Worm (Caenorhabditis elegans) whole organism, L2 larva: ENCODE results near the gene oac-55.

Experiments used
- R02D3.7 ChIP-seq: fragments of 150-350 bp; optimal IDR thresholded peaks from 2 replicates; lab custom pipeline; 2014; ENCODE audit warnings: missing biosample characterization, missing genetic modification characterization
- ama-1 ChIP-seq: fragments of 150-350 bp; optimal IDR thresholded peaks from 2 replicates; lab custom pipeline; 2018; ENCODE audit warnings: inconsistent platforms
- ceh-82 ChIP-seq: fragments of 150-350 bp; optimal IDR thresholded peaks from 2 replicates; lab custom pipeline; 2014; ENCODE audit warnings: missing biosample characterization, missing genetic modification characterization
- elt-3 ChIP-seq: sonication (generic microtip); optimal IDR thresholded peaks from 2 replicates; lab custom pipeline; 2017; ENCODE audit warnings: missing biosample characterization, missing genetic modification characterization
- lsy-2 ChIP-seq, 2 experiments: fragments of 150-350 bp in 1 of 2; sonication (generic microtip) in 1 of 2; optimal IDR thresholded peaks; 2 replicates each; lab custom pipeline; 2014 to 2017; ENCODE audit warnings: missing biosample characterization in 2 of 2, missing genetic modification characterization in 2 of 2
- nhr-77 ChIP-seq: fragments of 150-350 bp; optimal IDR thresholded peaks from 2 replicates; lab custom pipeline; 2014; ENCODE audit warnings: missing biosample characterization, missing genetic modification characterization
- ztf-1 ChIP-seq: fragments of 200-800 bp; sonication (Bioruptor generic); conservative IDR thresholded peaks from 2 replicates; pipeline ENCODE4 v1.3.6; 2022; ENCODE audit warnings: missing genetic modification characterization, missing compliant biosample characterization
- ztf-11 ChIP-seq: sonication (generic microtip); optimal IDR thresholded peaks from 2 replicates; lab custom pipeline; 2017; ENCODE audit warnings: missing biosample characterization, missing genetic modification characterization

DNA sequence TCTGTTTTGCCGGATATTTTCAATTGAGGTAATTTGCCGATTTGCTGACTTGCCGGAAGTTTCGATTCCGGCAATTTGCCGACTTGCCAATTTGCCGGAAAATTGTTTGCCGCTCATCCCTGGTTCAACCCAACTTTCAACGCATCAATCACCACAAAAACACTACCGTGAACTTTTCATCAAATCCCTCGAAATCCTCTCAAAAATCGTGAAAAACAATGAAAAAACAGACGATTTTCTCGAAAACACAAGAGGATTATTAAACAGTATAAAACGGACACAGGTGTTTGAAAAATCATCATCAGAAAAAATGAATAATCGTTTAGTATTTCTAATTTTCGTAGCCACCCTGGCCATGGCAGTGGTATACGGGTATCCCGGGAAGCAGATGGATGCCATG is 6.0 kb downstream of the oac-55 start, which contains the start of gene Y39H10A.1:
- TF ChIP-seq ama-1 (lab: Kevin White, UChicago) (no peak), nhr-77 (tag; lab: Kevin White, UChicago) (no peak), ztf-11 (tag; lab: Kevin White, UChicago) (no peak), R02D3.7 (no peak), elt-3 (no peak), ceh-82 (tag; lab: Kevin White, UChicago) (no peak), lsy-2 (tag; optimal IDR thresholded peaks at IDR 0.05; lab: Kevin White, UChicago) (no peak), ztf-1 (no peak)
